Worm (Caenorhabditis elegans) whole organism, L1 larva: ENCODE data around the gene col-147.

ENCODE experiments used
- Y116A8C.19 ChIP-seq: sonication (generic microtip); optimal IDR thresholded peaks from 2 replicates; lab custom pipeline; 2016; ENCODE audit warnings: missing compliant biosample characterization, missing genetic modification characterization, borderline replicate concordance
- alr-1 ChIP-seq: fragments of 200-800 bp; sonication (Bioruptor generic); optimal IDR thresholded peaks from 2 replicates; lab custom pipeline; 2018; ENCODE audit warnings: borderline replicate concordance, mild to moderate bottlenecking, missing genetic modification characterization, missing compliant biosample characterization
- aly-2 ChIP-seq: fragments of 150-350 bp; optimal IDR thresholded peaks from 2 replicates; lab custom pipeline; 2014; ENCODE audit warnings: missing biosample characterization, missing genetic modification characterization
- blmp-1 ChIP-seq: fragments of 150-350 bp; optimal IDR thresholded peaks from 2 replicates; lab custom pipeline; 2014; ENCODE audit warnings: missing biosample characterization, missing genetic modification characterization
- ceh-90 ChIP-seq: sonication (generic microtip); optimal IDR thresholded peaks from 2 replicates; lab custom pipeline; 2016; ENCODE audit warnings: missing genetic modification characterization, missing compliant biosample characterization
- ces-1 ChIP-seq: fragments of 150-350 bp; optimal IDR thresholded peaks from 2 replicates; lab custom pipeline; 2014; ENCODE audit warnings: missing biosample characterization, missing genetic modification reagents, missing genetic modification characterization
- dsc-1 ChIP-seq: sonication (generic microtip); optimal IDR thresholded peaks from 2 replicates; lab custom pipeline; 2016; ENCODE audit warnings: mild to moderate bottlenecking, missing genetic modification characterization, missing compliant biosample characterization
- efl-1 ChIP-seq, 4 experiments: fragments of 150-350 bp; optimal IDR thresholded peaks in 3 of 4; peaks in 1 of 4; 1 replicate in 1 of 4; 2 replicates in 3 of 4; lab custom pipeline; 2014; ENCODE audit warnings: missing biosample characterization in 2 of 4, missing genetic modification characterization in 2 of 4, missing genetic modification reagents in 2 of 4
- egl-13 ChIP-seq: sonication (generic microtip); optimal IDR thresholded peaks from 2 replicates; lab custom pipeline; 2016; ENCODE audit warnings: missing genotype, missing genetic modification reagents, missing genetic modification characterization, missing compliant biosample characterization
- egl-27 ChIP-seq, 2 experiments: fragments of 150-350 bp in 1 of 2; sonication (generic microtip); optimal IDR thresholded peaks; 3 replicates each; lab custom pipeline; 2017 to 2018; ENCODE audit warnings: missing biosample characterization in 2 of 2, missing genetic modification characterization in 2 of 2, missing genetic modification reagents in 2 of 2
- elt-2 ChIP-seq: sonication (generic microtip); optimal IDR thresholded peaks from 2 replicates; lab custom pipeline; 2016; ENCODE audit warnings: missing genetic modification characterization, mild to moderate bottlenecking, inconsistent platforms, missing compliant biosample characterization, missing genetic modification reagents
- fkh-10 ChIP-seq: sonication (generic microtip); optimal IDR thresholded peaks from 2 replicates; lab custom pipeline; 2017; ENCODE audit warnings: missing biosample characterization, missing genetic modification reagents, missing genetic modification characterization
- hlh-17 ChIP-seq: fragments of 200-800 bp; sonication (Bioruptor generic); optimal IDR thresholded peaks from 2 replicates; lab custom pipeline; 2018; ENCODE audit warnings: missing genetic modification characterization, mild to moderate bottlenecking, missing compliant biosample characterization, moderate library complexity, borderline replicate concordance
- hlh-4 ChIP-seq: sonication (generic microtip); optimal IDR thresholded peaks from 2 replicates; lab custom pipeline; 2016; ENCODE audit warnings: mild to moderate bottlenecking, missing genetic modification characterization, missing compliant biosample characterization
- hpl-2 ChIP-seq: fragments of 150-350 bp; optimal IDR thresholded peaks from 2 replicates; lab custom pipeline; 2014; ENCODE audit warnings: missing biosample characterization, missing genetic modification reagents, missing genetic modification characterization
- jun-1 ChIP-seq: fragments of 150-350 bp; optimal IDR thresholded peaks from 2 replicates; lab custom pipeline; 2014; ENCODE audit warnings: missing biosample characterization, missing genetic modification reagents, missing genetic modification characterization
- lin-39 ChIP-seq: fragments of 150-350 bp; optimal IDR thresholded peaks from 2 replicates; lab custom pipeline; 2014; ENCODE audit warnings: missing biosample characterization, missing genetic modification reagents, missing genetic modification characterization
- mdl-1 ChIP-seq, 2 experiments: fragments of 150-350 bp; optimal IDR thresholded peaks; 2 replicates each; lab custom pipeline; 2014 to 2017; ENCODE audit warnings: missing biosample characterization in 2 of 2, missing genetic modification characterization in 2 of 2, inconsistent platforms in 1 of 2
- mep-1 ChIP-seq: fragments of 150-350 bp; optimal IDR thresholded peaks from 2 replicates; lab custom pipeline; 2014; ENCODE audit warnings: missing biosample characterization, missing genetic modification characterization
- nhr-11 ChIP-seq: fragments of 150-350 bp; optimal IDR thresholded peaks from 2 replicates; lab custom pipeline; 2014; ENCODE audit warnings: missing biosample characterization, missing genetic modification characterization
- nhr-19 ChIP-seq: fragments of 200-800 bp; sonication (Bioruptor generic); conservative IDR thresholded peaks from 2 replicates; pipeline ENCODE4 v1.3.6; 2022; ENCODE audit warnings: missing genetic modification characterization, missing compliant biosample characterization
- nhr-20 ChIP-seq: sonication (generic microtip); optimal IDR thresholded peaks from 2 replicates; lab custom pipeline; 2016; ENCODE audit warnings: mild to moderate bottlenecking, missing genetic modification characterization, missing compliant biosample characterization
- nhr-28 ChIP-seq: fragments of 150-350 bp; optimal IDR thresholded peaks from 2 replicates; lab custom pipeline; 2014; ENCODE audit warnings: missing biosample characterization, missing genetic modification characterization
- nhr-71 ChIP-seq: sonication (generic microtip); optimal IDR thresholded peaks from 2 replicates; lab custom pipeline; 2016; ENCODE audit warnings: mild to moderate bottlenecking, missing genetic modification characterization, moderate library complexity, missing compliant biosample characterization
- nhr-77 ChIP-seq: fragments of 150-350 bp; optimal IDR thresholded peaks from 2 replicates; lab custom pipeline; 2014; ENCODE audit warnings: missing biosample characterization, missing genetic modification characterization
- nhr-85 ChIP-seq: sonication (generic microtip); peaks from one replicate; lab custom pipeline; 2016; ENCODE audit warnings: missing genetic modification characterization, inconsistent platforms, missing compliant biosample characterization
- rnt-1 ChIP-seq: sonication (generic microtip); optimal IDR thresholded peaks from 2 replicates; lab custom pipeline; 2016; ENCODE audit warnings: mild to moderate bottlenecking, missing genetic modification characterization, moderate library complexity, missing compliant biosample characterization
- sox-4 ChIP-seq: sonication (generic microtip); optimal IDR thresholded peaks from 2 replicates; lab custom pipeline; 2016; ENCODE audit warnings: missing genetic modification characterization, missing compliant biosample characterization
- swsn-7 ChIP-seq: sonication (generic microtip); optimal IDR thresholded peaks from 2 replicates; lab custom pipeline; 2016; ENCODE audit warnings: missing genetic modification characterization, missing compliant biosample characterization
- tbx-2 ChIP-seq: sonication (generic microtip); optimal IDR thresholded peaks from 2 replicates; lab custom pipeline; 2016; ENCODE audit warnings: missing genetic modification characterization, missing compliant biosample characterization
- tlp-1 ChIP-seq: fragments of 150-350 bp; optimal IDR thresholded peaks from 2 replicates; lab custom pipeline; 2014; ENCODE audit warnings: missing biosample characterization, missing genetic modification characterization
- unc-86 ChIP-seq: sonication (generic microtip); optimal IDR thresholded peaks from 2 replicates; lab custom pipeline; 2016; ENCODE audit warnings: missing genetic modification characterization, missing compliant biosample characterization
- xbp-1 ChIP-seq: sonication (generic microtip); optimal IDR thresholded peaks from 2 replicates; lab custom pipeline; 2016; ENCODE audit warnings: missing genetic modification characterization, missing compliant biosample characterization
- ztf-11 ChIP-seq, 2 experiments: sonication (generic microtip); optimal IDR thresholded peaks; 2 replicates each; lab custom pipeline; 2016 to 2017; ENCODE audit warnings: missing genetic modification characterization in 2 of 2, missing biosample characterization in 1 of 2, missing compliant biosample characterization in 1 of 2
- ztf-4 ChIP-seq: fragments of 150-350 bp; optimal IDR thresholded peaks from 2 replicates; lab custom pipeline; 2014; ENCODE audit warnings: missing biosample characterization, missing genetic modification characterization

The col-147 gene

ce11 chrV:9616130-9616529, 17.0 kb downstream of the col-147 start:
- TF ChIP-seq hlh-4 (tag; lab: Kevin White, UChicago) (no peak), egl-27 (tag; optimal IDR thresholded peaks at IDR 0.05; lab: Kevin White, UChicago) (no peak), mep-1 (tag; lab: Kevin White, UChicago) (no peak), mdl-1 (tag; optimal IDR thresholded peaks at IDR 0.05; lab: Kevin White, UChicago) (no peak), unc-86 (tag; lab: Kevin White, UChicago) (no peak), nhr-85 (tag; lab: Kevin White, UChicago) (no peak), ztf-4 (tag; lab: Kevin White, UChicago) (no peak)

DNA sequence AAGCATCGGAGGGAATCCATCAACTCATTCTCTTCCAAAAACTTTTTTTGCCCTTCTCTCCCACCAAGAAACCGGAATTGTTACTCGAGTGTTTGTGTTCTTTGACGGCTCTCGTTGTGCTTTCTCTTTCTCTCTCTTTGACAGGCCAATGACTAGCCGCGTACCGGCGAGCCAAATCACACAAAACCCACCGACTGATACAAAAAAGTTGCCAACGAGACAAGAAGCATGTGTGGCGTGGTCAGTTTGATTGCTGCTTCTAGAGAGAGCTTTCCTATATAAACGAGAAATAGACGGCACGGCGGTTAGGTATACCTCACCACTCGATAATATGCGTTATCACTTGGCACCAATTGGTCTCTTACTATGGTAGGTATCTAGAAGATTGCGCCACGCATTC, 17.4 kb downstream of the col-147 start, which contains the start of gene pqn-63:
Gene pqn-63 (plus strand): TSS at position 307 of the 400 bp plus-strand sequence.
- TF ChIP-seq nhr-19 (no peak), efl-1 (optimal IDR thresholded peaks at IDR 0.05; lab: Kevin White, UChicago) (no peak), efl-1 (GFP tag; optimal IDR thresholded peaks at IDR 0.05 in 1 of 2; lab: Kevin White, UChicago) (peak in 1 of 2 experiments; percentile 14)

ce11 chrV:9609217-9609616, 23.9 kb downstream of the col-147 start:
- no peak for TF ChIP-seq xbp-1 (tag; lab: Kevin White, UChicago)
- no peak for TF ChIP-seq nhr-85 (tag; lab: Kevin White, UChicago)
- TF ChIP-seq dsc-1 (tag; lab: Kevin White, UChicago): no peak
- TF ChIP-seq nhr-28 (tag; lab: Kevin White, UChicago): no peak
- no peak for TF ChIP-seq nhr-11 (tag; lab: Kevin White, UChicago)
- TF ChIP-seq hlh-17 (GFP tag; lab: Kevin White, UChicago): no peak
- TF ChIP-seq egl-27 (tag; optimal IDR thresholded peaks at IDR 0.05; lab: Kevin White, UChicago): no peak
- no peak for TF ChIP-seq elt-2
- TF ChIP-seq rnt-1 (tag; lab: Kevin White, UChicago): no peak
- no peak for TF ChIP-seq nhr-20 (tag; lab: Kevin White, UChicago)
- TF ChIP-seq nhr-71: no peak
- TF ChIP-seq swsn-7 (tag; lab: Kevin White, UChicago): no peak
- TF ChIP-seq sox-4 (tag; lab: Kevin White, UChicago): no peak
- TF ChIP-seq blmp-1: no peak
- no peak for TF ChIP-seq ztf-11 (tag; optimal IDR thresholded peaks at IDR 0.05; lab: Kevin White, UChicago)
- no peak for TF ChIP-seq aly-2 (tag; lab: Kevin White, UChicago)
- no peak for TF ChIP-seq Y116A8C.19 (tag; lab: Kevin White, UChicago)
- TF ChIP-seq egl-13 (tag; lab: Kevin White, UChicago): no peak
- no peak for TF ChIP-seq lin-39 (tag; lab: Kevin White, UChicago)

DNA sequence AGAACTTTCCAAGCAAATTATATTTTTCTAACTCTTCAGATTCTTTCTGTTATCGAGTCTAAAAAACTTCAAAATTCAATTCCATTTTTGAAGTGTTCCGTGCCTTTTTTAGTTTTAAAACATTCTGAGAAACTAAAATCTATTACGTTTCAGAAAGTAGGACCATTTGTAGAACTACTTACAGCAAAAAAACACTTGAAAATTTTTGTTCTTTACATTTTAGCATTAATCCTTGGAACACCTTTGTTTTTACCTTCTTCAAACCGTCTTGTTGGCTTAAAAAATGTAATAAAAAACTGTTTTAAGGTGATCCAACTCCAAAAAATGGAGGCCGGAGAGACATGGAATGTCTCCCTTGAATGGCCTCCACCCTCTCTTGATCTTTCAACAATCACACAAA, 24.9 kb downstream of the col-147 start, which contains the start of gene dop-2:
Gene dop-2 (plus strand): TSS at position 301 of the 400 bp plus-strand sequence.
- TF ChIP-seq ceh-90 (tag; lab: Kevin White, UChicago) (no peak), tlp-1 (tag; lab: Kevin White, UChicago) (no peak), nhr-85 (tag; lab: Kevin White, UChicago) (no peak), tbx-2 (tag; lab: Kevin White, UChicago) (no peak), jun-1 (tag; lab: Kevin White, UChicago) (no peak), egl-27 (tag; optimal IDR thresholded peaks at IDR 0.05; lab: Kevin White, UChicago) (no peak), elt-2 (no peak), hpl-2 (GFP tag; lab: Kevin White, UChicago) (no peak), alr-1 (tag; lab: Kevin White, UChicago) (no peak), ces-1 (no peak), nhr-19 (no peak), nhr-77 (tag; lab: Kevin White, UChicago) (no peak), fkh-10 (GFP tag; lab: Kevin White, UChicago) (no peak), nhr-71 (no peak)
